Worm (Caenorhabditis elegans): ENCODE results near the gene F02A9.7.

- TF ChIP-seq nhr-25 (tag; optimal IDR thresholded peaks at IDR 0.05; ENCODE audit: borderline replicate concordance, insufficient read depth) (no peak), ceh-82 (tag; optimal IDR thresholded peaks at IDR 0.05) (no peak), unc-130 (GFP tag; optimal IDR thresholded peaks at IDR 0.05) (no peak), aly-2 (tag; optimal IDR thresholded peaks at IDR 0.05) (no peak), skn-1 (tag; optimal IDR thresholded peaks at IDR 0.05) (no peak), ZK546.5 (tag; optimal IDR thresholded peaks at IDR 0.05) (no peak), lin-15B (tag; optimal IDR thresholded peaks at IDR 0.05) (no peak), nhr-237 (tag; optimal IDR thresholded peaks at IDR 0.05) (no peak), egl-27 (tag; optimal IDR thresholded peaks at IDR 0.05) (no peak), dve-1 (tag; optimal IDR thresholded peaks at IDR 0.05; ENCODE audit: insufficient read depth) (no peak), egl-43 (GFP tag; IDR thresholded peaks at IDR 0.05) (no peak), duxl-1 (tag; optimal IDR thresholded peaks at IDR 0.05; ENCODE audit: poor library complexity) (no peak), mdt-29 (GFP tag; IDR thresholded peaks at IDR 0.05) (no peak)
Observed at ce11 chrIII:9114649-9115048, 39.2 kb upstream of the F02A9.7 start, which contains the start of gene ZK512.1.
